Worm (Caenorhabditis elegans) whole organism, late embryonic: ENCODE data around the gene W09H1.1.

ENCODE experiments used
- C08G9.2 ChIP-seq: sonication (generic microtip); optimal IDR thresholded peaks from 2 replicates; lab custom pipeline; 2016; ENCODE audit warnings: mild to moderate bottlenecking, missing genetic modification characterization, moderate library complexity, missing compliant biosample characterization
- F13H6.1 ChIP-seq: sonication (generic microtip); optimal IDR thresholded peaks from 2 replicates; lab custom pipeline; 2016; ENCODE audit warnings: missing genetic modification characterization, missing compliant biosample characterization
- K02D7.2 ChIP-seq: sonication (generic microtip); optimal IDR thresholded peaks from 2 replicates; lab custom pipeline; 2017; ENCODE audit warnings: mild to moderate bottlenecking, missing genetic modification characterization, missing compliant biosample characterization
- T23F11.4 ChIP-seq: fragments of 200-800 bp; sonication (Bioruptor generic); optimal IDR thresholded peaks from 2 replicates; lab custom pipeline; 2018; ENCODE audit warnings: mild to moderate bottlenecking, missing genetic modification characterization, missing compliant biosample characterization
- Y22D7AL.16 ChIP-seq: sonication (generic microtip); optimal IDR thresholded peaks from 2 replicates; lab custom pipeline; 2016; ENCODE audit warnings: missing genetic modification characterization, missing compliant biosample characterization
- ahr-1 ChIP-seq: sonication (generic microtip); optimal IDR thresholded peaks from 2 replicates; lab custom pipeline; 2016; ENCODE audit warnings: missing genetic modification characterization, missing compliant biosample characterization
- ama-1 ChIP-seq: fragments of 150-350 bp; optimal IDR thresholded peaks from 2 replicates; lab custom pipeline; 2014
- ceh-14 ChIP-seq: sonication (generic microtip); optimal IDR thresholded peaks from 2 replicates; lab custom pipeline; 2016; ENCODE audit warnings: missing genotype, missing genetic modification characterization, missing compliant biosample characterization
- ceh-18 ChIP-seq: sonication (generic microtip); optimal IDR thresholded peaks from 2 replicates; lab custom pipeline; 2016; ENCODE audit warnings: missing genetic modification characterization, missing compliant biosample characterization
- ceh-19 ChIP-seq: fragments of 200-800 bp; sonication (Bioruptor generic); optimal IDR thresholded peaks from 2 replicates; lab custom pipeline; 2018; ENCODE audit warnings: mild to moderate bottlenecking, missing genetic modification characterization, missing compliant biosample characterization
- ceh-2 ChIP-seq: sonication (generic microtip); optimal IDR thresholded peaks from 2 replicates; lab custom pipeline; 2016; ENCODE audit warnings: missing genotype, missing genetic modification characterization, missing compliant biosample characterization
- ceh-24 ChIP-seq: sonication (generic microtip); optimal IDR thresholded peaks from 2 replicates; lab custom pipeline; 2016; ENCODE audit warnings: mild to moderate bottlenecking, missing genetic modification characterization, missing compliant biosample characterization
- ceh-31 ChIP-seq: sonication (generic microtip); optimal IDR thresholded peaks from 2 replicates; lab custom pipeline; 2016; ENCODE audit warnings: missing genetic modification characterization, missing compliant biosample characterization
- ceh-34 ChIP-seq: sonication (generic microtip); optimal IDR thresholded peaks from 2 replicates; lab custom pipeline; 2016; ENCODE audit warnings: mild to moderate bottlenecking, missing genetic modification characterization, missing compliant biosample characterization
- ceh-48 ChIP-seq: sonication (generic microtip); optimal IDR thresholded peaks from 2 replicates; lab custom pipeline; 2016; ENCODE audit warnings: missing genetic modification characterization, inconsistent platforms, missing compliant biosample characterization
- che-1 ChIP-seq: sonication (generic microtip); optimal IDR thresholded peaks from 2 replicates; lab custom pipeline; 2016; ENCODE audit warnings: mild to moderate bottlenecking, missing genetic modification characterization, missing compliant biosample characterization
- dmd-4 ChIP-seq: sonication (generic microtip); optimal IDR thresholded peaks from 2 replicates; lab custom pipeline; 2016; ENCODE audit warnings: borderline replicate concordance, missing genetic modification characterization, missing compliant biosample characterization
- elt-2 ChIP-seq: sonication (generic microtip); optimal IDR thresholded peaks from 2 replicates; lab custom pipeline; 2016; ENCODE audit warnings: missing genetic modification reagents, missing genetic modification characterization, missing compliant biosample characterization
- ets-4 ChIP-seq: sonication (generic microtip); optimal IDR thresholded peaks from 2 replicates; lab custom pipeline; 2016; ENCODE audit warnings: missing genetic modification characterization, missing compliant biosample characterization
- eyg-1 ChIP-seq: sonication (generic microtip); optimal IDR thresholded peaks from 2 replicates; lab custom pipeline; 2016; ENCODE audit warnings: missing genotype, missing genetic modification characterization, missing compliant biosample characterization
- fax-1 ChIP-seq: sonication (generic microtip); optimal IDR thresholded peaks from 2 replicates; lab custom pipeline; 2016; ENCODE audit warnings: missing genotype, missing genetic modification characterization, missing compliant biosample characterization
- fkh-6 ChIP-seq: sonication (generic microtip); optimal IDR thresholded peaks from 2 replicates; lab custom pipeline; 2016; ENCODE audit warnings: missing genetic modification characterization, missing compliant biosample characterization
- hlh-15 ChIP-seq: sonication (generic microtip); optimal IDR thresholded peaks from 2 replicates; lab custom pipeline; 2016; ENCODE audit warnings: missing genetic modification characterization, missing compliant biosample characterization
- hlh-30 ChIP-seq: sonication (generic microtip); optimal IDR thresholded peaks from 2 replicates; lab custom pipeline; 2017; ENCODE audit warnings: antibody characterized with exemption, missing genetic modification characterization, missing compliant biosample characterization; ENCODE audit not compliant: insufficient read depth
- hlh-8 ChIP-seq: sonication (generic microtip); optimal IDR thresholded peaks from 2 replicates; lab custom pipeline; 2016; ENCODE audit warnings: missing genotype, missing genetic modification characterization, missing compliant biosample characterization
- lim-6 ChIP-seq: sonication (generic microtip); optimal IDR thresholded peaks from 2 replicates; lab custom pipeline; 2016; ENCODE audit warnings: missing genetic modification characterization, missing compliant biosample characterization
- lin-11 ChIP-seq: fragments of 200-800 bp; sonication (Bioruptor generic); optimal IDR thresholded peaks from 2 replicates; lab custom pipeline; 2018; ENCODE audit warnings: mild to moderate bottlenecking, missing genetic modification characterization, missing compliant biosample characterization
- madf-2 ChIP-seq: sonication (generic microtip); optimal IDR thresholded peaks from 2 replicates; lab custom pipeline; 2017; ENCODE audit warnings: missing genetic modification characterization, missing compliant biosample characterization
- nfya-1 ChIP-seq: sonication (generic microtip); optimal IDR thresholded peaks from 2 replicates; lab custom pipeline; 2017; ENCODE audit warnings: missing genetic modification characterization, mild to moderate bottlenecking, missing compliant biosample characterization, antibody characterized with exemption, moderate library complexity
- nhr-11 ChIP-seq: fragments of 150-350 bp; optimal IDR thresholded peaks from 2 replicates; lab custom pipeline; 2014; ENCODE audit warnings: missing biosample characterization, missing genetic modification characterization
- nhr-232 ChIP-seq: sonication (generic microtip); optimal IDR thresholded peaks from 2 replicates; lab custom pipeline; 2016; ENCODE audit warnings: missing genetic modification characterization, missing compliant biosample characterization
- npax-4 ChIP-seq: sonication (generic microtip); optimal IDR thresholded peaks from 2 replicates; lab custom pipeline; 2016; ENCODE audit warnings: missing genetic modification characterization, missing compliant biosample characterization
- odd-2 ChIP-seq: sonication (generic microtip); optimal IDR thresholded peaks from 2 replicates; lab custom pipeline; 2017; ENCODE audit warnings: antibody characterized with exemption, mild to moderate bottlenecking, missing genetic modification characterization, missing compliant biosample characterization
- pat-9 ChIP-seq: fragments of 200-800 bp; sonication (Bioruptor generic); optimal IDR thresholded peaks from 2 replicates; lab custom pipeline; 2018; ENCODE audit warnings: mild to moderate bottlenecking, missing genetic modification characterization, moderate library complexity, missing compliant biosample characterization
- pax-1 ChIP-seq: fragments of 150-350 bp; optimal IDR thresholded peaks from 2 replicates; lab custom pipeline; 2014; ENCODE audit warnings: missing biosample characterization, missing genetic modification characterization
- pha-2 ChIP-seq: sonication (generic microtip); optimal IDR thresholded peaks from 2 replicates; lab custom pipeline; 2017; ENCODE audit warnings: mild to moderate bottlenecking, missing genetic modification characterization, missing compliant biosample characterization
- pqm-1 ChIP-seq: sonication (generic microtip); optimal IDR thresholded peaks from 2 replicates; lab custom pipeline; 2016; ENCODE audit warnings: missing genetic modification characterization, missing compliant biosample characterization
- ref-2 ChIP-seq: sonication (generic microtip); optimal IDR thresholded peaks from 2 replicates; lab custom pipeline; 2016; ENCODE audit warnings: missing genetic modification characterization, missing compliant biosample characterization
- rnt-1 ChIP-seq: sonication (generic microtip); optimal IDR thresholded peaks from 2 replicates; lab custom pipeline; 2016; ENCODE audit warnings: missing genetic modification characterization, missing compliant biosample characterization
- sdc-2 ChIP-seq: sonication (generic microtip); optimal IDR thresholded peaks from 2 replicates; lab custom pipeline; 2016; ENCODE audit warnings: missing genotype, missing genetic modification characterization, missing compliant biosample characterization
- sox-4 ChIP-seq: sonication (generic microtip); optimal IDR thresholded peaks from 2 replicates; lab custom pipeline; 2017; ENCODE audit warnings: mild to moderate bottlenecking, missing genetic modification characterization, inconsistent platforms, missing compliant biosample characterization
- tbx-2 ChIP-seq: sonication (generic microtip); optimal IDR thresholded peaks from 2 replicates; lab custom pipeline; 2016; ENCODE audit warnings: missing genetic modification characterization, missing compliant biosample characterization
- tbx-7 ChIP-seq: sonication (generic microtip); optimal IDR thresholded peaks from 2 replicates; lab custom pipeline; 2016; ENCODE audit warnings: missing genotype, missing genetic modification characterization, missing compliant biosample characterization
- ttx-3 ChIP-seq: sonication (generic microtip); optimal IDR thresholded peaks from 2 replicates; lab custom pipeline; 2016; ENCODE audit warnings: missing genetic modification reagents, missing genetic modification characterization, missing compliant biosample characterization
- unc-3 ChIP-seq, 2 experiments: fragments of 200-800 bp in 1 of 2; sonication (Bioruptor generic) in 1 of 2; sonication (generic microtip) in 1 of 2; conservative IDR thresholded peaks in 1 of 2; optimal IDR thresholded peaks in 1 of 2; 2 replicates each; pipeline versions ENCODE4 v1.3.6 to Lab custom; 2016 to 2022; ENCODE audit warnings: missing compliant biosample characterization in 2 of 2, missing genetic modification characterization in 2 of 2, missing genetic modification reagents in 1 of 2
- unc-42 ChIP-seq: sonication (generic microtip); optimal IDR thresholded peaks from 2 replicates; lab custom pipeline; 2016; ENCODE audit warnings: missing genotype, missing genetic modification characterization, missing compliant biosample characterization
- unc-55 ChIP-seq: sonication (generic microtip); optimal IDR thresholded peaks from 2 replicates; lab custom pipeline; 2017; ENCODE audit warnings: missing biosample characterization, missing genetic modification reagents, missing genetic modification characterization
- unc-86 ChIP-seq: sonication (generic microtip); optimal IDR thresholded peaks from 2 replicates; lab custom pipeline; 2016; ENCODE audit warnings: missing genetic modification characterization, missing compliant biosample characterization
- zip-5 ChIP-seq: sonication (generic microtip); optimal IDR thresholded peaks from 2 replicates; lab custom pipeline; 2016; ENCODE audit warnings: missing genetic modification characterization, missing compliant biosample characterization
- ztf-16 ChIP-seq: sonication (generic microtip); optimal IDR thresholded peaks from 2 replicates; lab custom pipeline; 2017; ENCODE audit warnings: missing genetic modification characterization, missing compliant biosample characterization

The W09H1.1 gene

ce11 chrII:13199674-13200215 is 18.4 kb upstream of the W09H1.1 start, which contains the start of gene btf-1:
TSS of gene btf-1 (plus strand) at chrII:13200165.
- TF ChIP-seq ttx-3 (tag; lab: Kevin White, UChicago) (peak; percentile 34), sox-4 (tag; lab: Kevin White, UChicago) (no peak), C08G9.2 (tag; lab: Kevin White, UChicago) (peak; percentile 82), pat-9 (peak; percentile 7), pha-2 (tag; lab: Kevin White, UChicago) (peak; percentile 25), zip-5 (tag; lab: Kevin White, UChicago) (peak; percentile 93), hlh-8 (peak; percentile 91), nfya-1 (tag; lab: Kevin White, UChicago) (peak; percentile 16), ets-4 (tag; lab: Kevin White, UChicago) (peak; percentile 68), npax-4 (tag; lab: Kevin White, UChicago) (peak; percentile 38), tbx-7 (tag; lab: Kevin White, UChicago) (peak; percentile 78), ceh-2 (tag; lab: Kevin White, UChicago) (peak; percentile 73), unc-42 (tag; lab: Kevin White, UChicago) (peak; percentile 19), dmd-4 (tag; lab: Kevin White, UChicago) (no peak), unc-55 (GFP tag; lab: Kevin White, UChicago) (no peak), pqm-1 (tag; lab: Kevin White, UChicago) (peak; percentile 78), tbx-2 (peak; percentile 85), T23F11.4 (GFP tag; lab: Kevin White, UChicago) (peak; percentile 3), ceh-48 (no peak), ceh-14 (peak; percentile 91), ceh-24 (tag; lab: Kevin White, UChicago) (no peak), che-1 (tag; lab: Kevin White, UChicago) (no peak), lim-6 (peak; percentile 69), ceh-34 (peak; percentile 42), eyg-1 (tag; lab: Kevin White, UChicago) (peak; percentile 16), ama-1 (lab: Kevin White, UChicago) (peak; percentile 81), nhr-11 (tag; lab: Kevin White, UChicago) (no peak), K02D7.2 (no peak), fkh-6 (tag; lab: Kevin White, UChicago) (peak; percentile 10), ahr-1 (tag; lab: Kevin White, UChicago) (peak; percentile 80), unc-86 (tag; lab: Kevin White, UChicago) (peak; percentile 73), elt-2 (tag; lab: Kevin White, UChicago) (peak; percentile 81), rnt-1 (tag; lab: Kevin White, UChicago) (peak; percentile 34), nhr-232 (tag; lab: Kevin White, UChicago) (no peak), odd-2 (tag; lab: Kevin White, UChicago) (no peak), pax-1 (tag; lab: Kevin White, UChicago) (no peak), hlh-15 (tag; lab: Kevin White, UChicago) (peak; percentile 42), ceh-18 (tag; lab: Kevin White, UChicago) (peak; percentile 35), ceh-31 (peak; percentile 93), ceh-19 (GFP tag; lab: Kevin White, UChicago) (peak; percentile 23), Y22D7AL.16 (tag; lab: Kevin White, UChicago) (no peak), ref-2 (tag; lab: Kevin White, UChicago) (peak; percentile 82), fax-1 (tag; lab: Kevin White, UChicago) (peak; percentile 86), hlh-30 (tag; lab: Kevin White, UChicago) (no peak), ztf-16 (peak; percentile 71), unc-3 (GFP tag; conservative IDR thresholded peaks at IDR 0.05; lab: Robert Waterston, UW) (no peak), unc-3 (tag; optimal IDR thresholded peaks at IDR 0.05; lab: Kevin White, UChicago) (peak; percentile 73), madf-2 (peak; percentile 35), sdc-2 (tag; lab: Kevin White, UChicago) (no peak), lin-11 (no peak), F13H6.1 (tag; lab: Kevin White, UChicago) (peak; percentile 71)
- TF ChIP-seq, all 69 proteins: peak for 35
